Worm (Caenorhabditis elegans) whole organism, young adult: ENCODE results near the gene C05D9.7.

Experiments used
- D2030.7 ChIP-seq: fragments of 200-800 bp; sonication (Bioruptor generic); IDR thresholded peaks from 2 replicates; pipeline ENCODE4 v1.3.6; 2022; ENCODE audit warnings: missing genetic modification reagents, missing genetic modification characterization, missing compliant biosample characterization
- attf-6 ChIP-seq: fragments of 200-800 bp; sonication (Bioruptor generic); IDR thresholded peaks from 2 replicates; pipeline ENCODE4 v1.3.6; 2022; ENCODE audit warnings: missing genetic modification reagents, missing genetic modification characterization, missing compliant biosample characterization
- lin-35 ChIP-seq, 3 experiments: fragments of 150-350 bp in 2 of 3; sonication (generic microtip) in 1 of 3; optimal IDR thresholded peaks; 2 replicates each; lab custom pipeline; 2014 to 2018; ENCODE audit warnings: missing biosample characterization in 3 of 3, missing genetic modification characterization in 3 of 3, missing genetic modification reagents in 3 of 3
- madf-8 ChIP-seq: fragments of 200-800 bp; sonication (Bioruptor generic); conservative IDR thresholded peaks from 2 replicates; pipeline ENCODE4 v1.3.6; 2022; ENCODE audit warnings: missing genetic modification reagents, missing genetic modification characterization, missing compliant biosample characterization
- mxl-1 ChIP-seq: sonication (generic microtip); optimal IDR thresholded peaks from 2 replicates; lab custom pipeline; 2016; ENCODE audit warnings: missing genetic modification characterization, missing compliant biosample characterization
- somi-1 ChIP-seq: fragments of 200-800 bp; sonication (Bioruptor generic); optimal IDR thresholded peaks from 2 replicates; lab custom pipeline; 2018; ENCODE audit warnings: mild to moderate bottlenecking, missing genetic modification characterization, missing compliant biosample characterization
- unc-62 ChIP-seq: fragments of 150-350 bp; optimal IDR thresholded peaks from 2 replicates; lab custom pipeline; 2014; ENCODE audit warnings: missing biosample characterization, missing genetic modification reagents, missing genetic modification characterization
- xnd-1 ChIP-seq: sonication (generic microtip); optimal IDR thresholded peaks from 2 replicates; lab custom pipeline; 2016; ENCODE audit warnings: missing genotype, missing genetic modification reagents, missing genetic modification characterization, missing compliant biosample characterization
- ztf-25 ChIP-seq: fragments of 200-800 bp; sonication (Bioruptor generic); IDR thresholded peaks from 2 replicates; pipeline ENCODE4 v1.3.6; 2022; ENCODE audit warnings: missing genetic modification reagents, missing genetic modification characterization, missing compliant biosample characterization

- no peak for TF ChIP-seq lin-35 (GFP tag; optimal IDR thresholded peaks at IDR 0.05; lab: Kevin White, UChicago)
- TF ChIP-seq ztf-25 (GFP tag; lab: Robert Waterston, UW): no peak
- TF ChIP-seq unc-62: no peak
- no peak for TF ChIP-seq mxl-1
- no peak for TF ChIP-seq somi-1
- no peak for TF ChIP-seq madf-8 (GFP tag; lab: Robert Waterston, UW)
- no peak for TF ChIP-seq attf-6
- no peak for TF ChIP-seq xnd-1 (tag; lab: Kevin White, UChicago)
- no peak for TF ChIP-seq D2030.7 (GFP tag; lab: Robert Waterston, UW)
Observed at ce11 chrX:1111603-1112002, 7.6 kb downstream of the C05D9.7 start, which contains the start of gene C05D9.3.
